Worm (Caenorhabditis elegans) whole organism, L4 larva: ENCODE measurements around the gene Y66D12A.11.

Source experiments
- F49E8.2 ChIP-seq: sonication (generic microtip); optimal IDR thresholded peaks from 2 replicates; lab custom pipeline; 2016; ENCODE audit warnings: missing compliant biosample characterization, mild to moderate bottlenecking, missing genetic modification characterization, borderline replicate concordance
- Y105C5A.15 ChIP-seq: fragments of 200-800 bp; sonication (Bioruptor generic); IDR thresholded peaks from 2 replicates; pipeline ENCODE4 v1.3.6; 2022; ENCODE audit warnings: missing genetic modification characterization, missing compliant biosample characterization
- ZK337.2 ChIP-seq: fragments of 200-800 bp; sonication (Bioruptor generic); IDR thresholded peaks from 2 replicates; pipeline ENCODE4 v1.3.6; 2022; ENCODE audit warnings: missing genetic modification reagents, missing genetic modification characterization, missing compliant biosample characterization
- aha-1 ChIP-seq: fragments of 150-350 bp; peaks from one replicate; lab custom pipeline; 2014; ENCODE audit warnings: missing biosample characterization, missing genetic modification characterization
- aly-2 ChIP-seq: sonication (generic microtip); optimal IDR thresholded peaks from 2 replicates; lab custom pipeline; 2018; ENCODE audit warnings: missing biosample characterization, missing genetic modification characterization
- ama-1 ChIP-seq: fragments of 150-350 bp; optimal IDR thresholded peaks from 2 replicates; lab custom pipeline; 2014; ENCODE audit warnings: inconsistent platforms, mixed read lengths
- arid-1 ChIP-seq: fragments of 200-800 bp; sonication (Bioruptor generic); conservative IDR thresholded peaks from 2 replicates; pipeline ENCODE4 v1.3.6; 2022; ENCODE audit warnings: missing genetic modification reagents, missing genetic modification characterization, missing compliant biosample characterization
- ceh-32 ChIP-seq: sonication (generic microtip); optimal IDR thresholded peaks from 2 replicates; lab custom pipeline; 2016; ENCODE audit warnings: mild to moderate bottlenecking, missing genetic modification characterization, missing compliant biosample characterization; ENCODE audit not compliant: poor library complexity
- cey-2 ChIP-seq: sonication (generic microtip); optimal IDR thresholded peaks from 3 replicates; lab custom pipeline; 2017; ENCODE audit warnings: missing genetic modification characterization, mild to moderate bottlenecking, missing compliant biosample characterization, antibody characterized with exemption, borderline replicate concordance; ENCODE audit not compliant: insufficient read depth
- dmd-6 ChIP-seq: fragments of 200-800 bp; sonication (Bioruptor generic); IDR thresholded peaks from 2 replicates; pipeline ENCODE4 v1.3.6; 2022; ENCODE audit warnings: missing genetic modification reagents, missing genetic modification characterization, missing compliant biosample characterization
- dmd-9 ChIP-seq: fragments of 200-800 bp; sonication (Bioruptor generic); IDR thresholded peaks from 2 replicates; pipeline ENCODE4 v1.3.6; 2022; ENCODE audit warnings: missing genetic modification reagents, missing genetic modification characterization, missing compliant biosample characterization
- dpl-1 ChIP-seq: fragments of 150-350 bp; optimal IDR thresholded peaks from 2 replicates; lab custom pipeline; 2014; ENCODE audit warnings: missing biosample characterization, missing genetic modification reagents, missing genetic modification characterization
- egl-27 ChIP-seq: sonication (generic microtip); optimal IDR thresholded peaks from 3 replicates; lab custom pipeline; 2017; ENCODE audit warnings: missing biosample characterization, missing genetic modification reagents, missing genetic modification characterization
- egl-43 ChIP-seq: fragments of 200-800 bp; sonication (Bioruptor generic); IDR thresholded peaks from 2 replicates; pipeline ENCODE4 v1.3.6; 2022; ENCODE audit warnings: missing genetic modification reagents, missing genetic modification characterization, missing compliant biosample characterization
- fkh-10 ChIP-seq: fragments of 150-350 bp; optimal IDR thresholded peaks from 2 replicates; lab custom pipeline; 2014; ENCODE audit warnings: missing biosample characterization, missing genetic modification reagents, missing genetic modification characterization
- fos-1 ChIP-seq: fragments of 150-350 bp; optimal IDR thresholded peaks from 2 replicates; lab custom pipeline; 2014; ENCODE audit warnings: missing biosample characterization, missing genetic modification characterization
- hif-1 ChIP-seq, 2 experiments: sonication (generic microtip); optimal IDR thresholded peaks; 2 replicates each; lab custom pipeline; 2016 to 2017; ENCODE audit warnings: missing compliant biosample characterization in 2 of 2, missing genetic modification characterization in 2 of 2, missing genetic modification reagents in 2 of 2, missing genotype in 2 of 2, mild to moderate bottlenecking in 1 of 2
- hlh-30 ChIP-seq: sonication (generic microtip); optimal IDR thresholded peaks from 2 replicates; lab custom pipeline; 2017; ENCODE audit warnings: antibody characterized with exemption, mild to moderate bottlenecking, missing genetic modification characterization, missing compliant biosample characterization; ENCODE audit not compliant: insufficient read depth
- hmg-1.1 ChIP-seq: fragments of 200-800 bp; sonication (Bioruptor generic); IDR thresholded peaks from 2 replicates; pipeline ENCODE4 v1.3.6; 2022; ENCODE audit warnings: missing genetic modification reagents, missing genetic modification characterization, missing compliant biosample characterization
- jun-1 ChIP-seq: fragments of 150-350 bp; optimal IDR thresholded peaks from 2 replicates; lab custom pipeline; 2014; ENCODE audit warnings: missing biosample characterization, missing genetic modification reagents, missing genetic modification characterization
- lin-1 ChIP-seq: fragments of 200-800 bp; sonication (Bioruptor generic); IDR thresholded peaks from 2 replicates; pipeline ENCODE4 v1.3.6; 2022; ENCODE audit warnings: missing genetic modification reagents, missing genetic modification characterization, missing compliant biosample characterization
- lin-38 ChIP-seq: fragments of 200-800 bp; sonication (Bioruptor generic); IDR thresholded peaks from 2 replicates; pipeline ENCODE4 v1.3.6; 2022; ENCODE audit warnings: missing genetic modification reagents, missing genetic modification characterization, missing compliant biosample characterization
- lsy-2 ChIP-seq, 2 experiments: fragments of 150-350 bp in 1 of 2; sonication (generic microtip) in 1 of 2; optimal IDR thresholded peaks; 2 replicates each; lab custom pipeline; 2014 to 2017; ENCODE audit warnings: missing biosample characterization in 2 of 2, missing genetic modification characterization in 2 of 2
- madf-5 ChIP-seq, 2 experiments: fragments of 200-800 bp; sonication (Bioruptor generic); IDR thresholded peaks; 2 replicates each; pipeline ENCODE4 v1.3.6; 2022; ENCODE audit warnings: missing compliant biosample characterization in 2 of 2, missing genetic modification characterization in 2 of 2
- mdt-29 ChIP-seq: fragments of 200-800 bp; sonication (Bioruptor generic); IDR thresholded peaks from 2 replicates; pipeline ENCODE4 v1.3.6; 2022; ENCODE audit warnings: missing genetic modification reagents, missing genetic modification characterization, missing compliant biosample characterization
- mep-1 ChIP-seq: fragments of 150-350 bp; sonication (generic microtip); optimal IDR thresholded peaks from 3 replicates; lab custom pipeline; 2014; ENCODE audit warnings: missing biosample characterization, missing genetic modification characterization
- mes-2 ChIP-seq: sonication (generic microtip); optimal IDR thresholded peaks from 2 replicates; lab custom pipeline; 2016; ENCODE audit warnings: missing genotype, mild to moderate bottlenecking, missing genetic modification characterization, missing compliant biosample characterization; ENCODE audit not compliant: poor library complexity, severe bottlenecking
- mxl-3 ChIP-seq: fragments of 200-800 bp; sonication (Bioruptor generic); optimal IDR thresholded peaks from 2 replicates; lab custom pipeline; 2018; ENCODE audit warnings: mild to moderate bottlenecking, missing genetic modification characterization, missing compliant biosample characterization
- nhr-237 ChIP-seq: sonication (generic microtip); optimal IDR thresholded peaks from 2 replicates; lab custom pipeline; 2017; ENCODE audit warnings: missing biosample characterization, missing genetic modification characterization
- nhr-41 ChIP-seq: fragments of 200-800 bp; sonication (Bioruptor generic); IDR thresholded peaks from 2 replicates; pipeline ENCODE4 v1.3.6; 2022; ENCODE audit warnings: missing genetic modification reagents, missing genetic modification characterization, missing compliant biosample characterization
- nhr-48 ChIP-seq: sonication (generic microtip); optimal IDR thresholded peaks from 2 replicates; lab custom pipeline; 2016; ENCODE audit warnings: mild to moderate bottlenecking, missing genetic modification characterization, missing compliant biosample characterization
- nhr-6 ChIP-seq: fragments of 150-350 bp; optimal IDR thresholded peaks from 2 replicates; lab custom pipeline; 2014; ENCODE audit warnings: missing biosample characterization, missing genetic modification characterization
- php-3 ChIP-seq: fragments of 200-800 bp; sonication (Bioruptor generic); IDR thresholded peaks from 2 replicates; pipeline ENCODE4 v1.3.6; 2022; ENCODE audit warnings: missing genetic modification reagents, missing genetic modification characterization, missing compliant biosample characterization
- pqm-1 ChIP-seq: sonication (generic microtip); optimal IDR thresholded peaks from 2 replicates; lab custom pipeline; 2017; ENCODE audit warnings: missing biosample characterization, missing genetic modification characterization
- set-16 ChIP-seq: fragments of 200-800 bp; sonication (Bioruptor generic); IDR thresholded peaks from 2 replicates; pipeline ENCODE4 v1.3.6; 2022; ENCODE audit warnings: missing genetic modification reagents, missing genetic modification characterization, missing compliant biosample characterization
- spr-1 ChIP-seq: sonication (generic microtip); optimal IDR thresholded peaks from 2 replicates; lab custom pipeline; 2016; ENCODE audit warnings: mild to moderate bottlenecking, missing genetic modification characterization, missing compliant biosample characterization
- tag-97 ChIP-seq: fragments of 200-800 bp; sonication (Bioruptor generic); IDR thresholded peaks from 2 replicates; pipeline ENCODE4 v1.3.6; 2022; ENCODE audit warnings: missing genetic modification characterization, missing compliant biosample characterization
- unc-130 ChIP-seq: sonication (generic microtip); optimal IDR thresholded peaks from 2 replicates; lab custom pipeline; 2016; ENCODE audit warnings: missing genetic modification reagents, missing genetic modification characterization, missing compliant biosample characterization
- unc-62 ChIP-seq, 3 experiments: fragments of 150-350 bp in 1 of 3; sonication (generic microtip); optimal IDR thresholded peaks in 2 of 3; peaks in 1 of 3; 1 replicate in 1 of 3; 2 replicates in 2 of 3; lab custom pipeline; 2014 to 2017; ENCODE audit warnings: missing biosample characterization in 3 of 3, missing genetic modification characterization in 3 of 3, missing genetic modification reagents in 3 of 3, missing genotype in 1 of 3
- vab-7 ChIP-seq: fragments of 200-800 bp; sonication (Bioruptor generic); IDR thresholded peaks from 2 replicates; pipeline ENCODE4 v1.3.6; 2022; ENCODE audit warnings: missing genetic modification reagents, missing genetic modification characterization, missing compliant biosample characterization
- zag-1 ChIP-seq: fragments of 150-350 bp; optimal IDR thresholded peaks from 2 replicates; lab custom pipeline; 2014; ENCODE audit warnings: missing biosample characterization, missing genetic modification characterization
- zip-2 ChIP-seq: fragments of 150-350 bp; optimal IDR thresholded peaks from 2 replicates; lab custom pipeline; 2014; ENCODE audit warnings: missing biosample characterization, missing genetic modification characterization

The Y66D12A.11 gene

DNA sequence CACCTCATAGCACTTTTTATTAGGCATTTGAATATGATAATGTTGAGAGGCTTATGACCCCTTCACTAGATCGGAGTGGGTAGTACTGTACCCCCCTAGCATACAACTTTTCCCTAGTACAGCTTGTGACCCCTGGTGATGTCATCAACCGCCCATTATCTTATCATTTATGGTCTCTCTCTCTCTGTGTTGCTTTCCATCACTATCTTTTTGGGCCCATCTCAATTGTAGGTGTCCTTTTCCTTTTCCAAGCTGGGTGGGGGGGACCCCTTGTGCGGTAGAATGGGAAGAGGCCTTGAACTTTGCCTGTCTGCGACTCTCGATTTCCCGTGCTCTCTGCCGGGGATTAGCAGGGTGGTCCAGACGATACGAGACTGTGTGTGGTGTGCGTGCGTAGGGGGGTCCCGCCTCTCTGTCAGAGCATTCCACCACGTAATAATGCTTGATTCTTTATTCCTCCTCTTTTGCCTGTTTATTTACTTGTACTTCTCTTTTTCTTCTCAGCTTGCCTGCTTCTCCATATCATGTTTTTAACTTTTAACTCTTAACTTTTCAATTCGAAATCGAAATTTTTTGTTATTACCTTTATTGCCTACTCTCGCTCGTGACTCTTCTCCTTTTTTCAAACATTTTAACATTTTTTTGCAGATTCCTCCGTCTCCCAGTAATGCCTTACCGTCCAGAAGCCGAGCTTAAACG lies 2.6 kb upstream of the Y66D12A.11 start, which contains the start of gene ztf-29:
TSS of gene ztf-29 (plus strand) at position 649 of the 699 bp plus-strand sequence.
- TF ChIP-seq arid-1 (GFP tag; lab: Robert Waterston, UW) (no peak), hmg-1.1 (GFP tag; lab: Robert Waterston, UW) (0 out of 2 replicates have a peak, but pooled peaks have one; percentile 18), aha-1 (tag; lab: Kevin White, UChicago) (peak; percentile 19), ceh-32 (no peak)
- TF ChIP-seq, all 104 proteins: peak for 2

DNA sequence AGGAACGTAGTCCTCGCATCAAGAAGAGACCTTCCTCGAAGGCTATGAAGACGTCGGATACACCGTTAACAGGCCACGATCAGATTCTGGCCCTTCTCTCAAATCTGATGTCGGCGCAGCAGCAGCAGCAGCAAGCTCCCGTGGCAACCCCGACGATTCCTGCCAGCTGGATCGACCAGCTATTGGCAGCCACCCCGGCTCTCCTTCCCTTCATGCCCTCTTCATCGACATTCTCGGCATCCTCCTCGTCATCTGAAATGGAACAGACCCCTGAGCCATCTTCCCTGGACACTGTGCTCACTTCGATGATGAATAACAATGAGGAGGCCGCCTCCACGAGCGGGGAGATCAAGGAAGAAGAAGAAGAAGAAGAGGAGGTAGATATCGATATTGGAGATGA lies 1.7 kb upstream of the Y66D12A.11 start:
- TF ChIP-seq lin-1 (GFP tag; lab: Robert Waterston, UW) (no peak), set-16 (peak; percentile 86)

DNA sequence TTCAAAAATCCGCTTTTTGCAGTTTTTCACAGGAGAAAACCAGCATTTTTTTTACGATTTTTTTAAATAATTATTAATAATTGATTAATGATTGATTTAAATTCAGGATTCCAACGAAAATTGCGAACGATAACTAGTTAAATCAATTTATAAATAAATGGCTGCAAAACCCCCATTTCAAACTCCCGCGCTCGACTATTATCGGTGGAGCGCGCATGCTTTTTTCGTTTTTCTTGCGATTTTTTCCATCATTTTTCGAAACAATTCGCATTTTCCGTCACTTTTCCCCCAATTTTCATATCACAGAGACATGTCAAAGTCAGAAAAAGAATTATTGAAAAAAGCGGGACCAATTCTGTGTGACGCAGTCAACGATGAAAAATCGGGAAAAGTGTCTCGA lies 2.3 kb downstream of the Y66D12A.11 start, which contains the start of gene Y66D12A.10:
TSS of gene Y66D12A.10 (plus strand) at position 273 of the 400 bp plus-strand sequence.
- TF ChIP-seq dmd-6 (GFP tag; lab: Robert Waterston, UW), result no peak
- no peak for TF ChIP-seq Y105C5A.15 (GFP tag; lab: Robert Waterston, UW)
- no peak for TF ChIP-seq tag-97
- TF ChIP-seq jun-1 (tag; lab: Kevin White, UChicago), result no peak
- TF ChIP-seq zag-1 (tag; lab: Kevin White, UChicago), result no peak
- no peak for TF ChIP-seq pqm-1 (tag; lab: Kevin White, UChicago)
- no peak for TF ChIP-seq vab-7
- TF ChIP-seq lsy-2 (tag; optimal IDR thresholded peaks at IDR 0.05; lab: Kevin White, UChicago), result peak in 1 of 2 experiments; percentile 40
- TF ChIP-seq egl-43 (GFP tag; lab: Robert Waterston, UW), result no peak
- TF ChIP-seq mes-2 (tag; lab: Kevin White, UChicago), result peak; percentile 62
- TF ChIP-seq mep-1 (tag; lab: Kevin White, UChicago), result no peak
- no peak for TF ChIP-seq nhr-237 (tag; lab: Kevin White, UChicago)
- no peak for TF ChIP-seq spr-1 (tag; lab: Kevin White, UChicago)
- no peak for TF ChIP-seq lin-1 (GFP tag; lab: Robert Waterston, UW)
- peak; percentile 91 for TF ChIP-seq lin-38
- TF ChIP-seq egl-27 (tag; lab: Kevin White, UChicago), result no peak
- TF ChIP-seq hif-1 (tag; optimal IDR thresholded peaks at IDR 0.05; lab: Kevin White, UChicago), result peak in 1 of 2 experiments; percentile 14
- no peak for TF ChIP-seq cey-2 (tag; lab: Kevin White, UChicago)
- peak; percentile 88 for TF ChIP-seq dpl-1 (GFP tag; lab: Kevin White, UChicago)
- no peak for TF ChIP-seq nhr-41 (GFP tag; lab: Robert Waterston, UW)
- no peak for TF ChIP-seq unc-130 (GFP tag; lab: Kevin White, UChicago)
- peak; percentile 37 for TF ChIP-seq nhr-6 (tag; lab: Kevin White, UChicago)
- TF ChIP-seq php-3, result no peak
- TF ChIP-seq zip-2 (tag; lab: Kevin White, UChicago), result no peak
- no peak for TF ChIP-seq nhr-48 (tag; lab: Kevin White, UChicago)
- TF ChIP-seq, all 104 proteins: peak for 6

DNA sequence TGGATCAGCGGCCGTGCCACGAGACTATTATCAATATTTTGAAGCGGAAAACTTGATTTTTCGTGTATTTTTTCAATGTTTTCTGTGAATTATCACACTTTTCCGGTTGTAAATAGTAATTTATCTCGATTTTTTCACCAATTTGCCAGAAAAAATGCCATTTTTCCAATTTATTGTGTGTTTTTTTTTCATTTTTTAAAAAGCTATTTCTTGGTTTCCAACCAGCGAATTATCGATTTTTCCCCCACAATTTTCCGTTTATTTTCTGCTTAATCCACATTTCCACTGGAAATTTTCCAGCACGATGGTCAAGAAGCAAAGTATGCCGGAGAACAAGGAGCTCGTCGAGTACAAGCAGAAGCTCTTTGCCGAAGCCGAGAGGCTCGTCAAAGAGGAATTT lies 4.6 kb downstream of the Y66D12A.11 start, which contains the start of gene psme-3:
TSS of gene psme-3 (plus strand) at position 301 of the 400 bp plus-strand sequence.
- TF ChIP-seq ama-1 (lab: Kevin White, UChicago) (peak; percentile 3), tag-97 (no peak)
- TF ChIP-seq, all 104 proteins: peak for 1

DNA sequence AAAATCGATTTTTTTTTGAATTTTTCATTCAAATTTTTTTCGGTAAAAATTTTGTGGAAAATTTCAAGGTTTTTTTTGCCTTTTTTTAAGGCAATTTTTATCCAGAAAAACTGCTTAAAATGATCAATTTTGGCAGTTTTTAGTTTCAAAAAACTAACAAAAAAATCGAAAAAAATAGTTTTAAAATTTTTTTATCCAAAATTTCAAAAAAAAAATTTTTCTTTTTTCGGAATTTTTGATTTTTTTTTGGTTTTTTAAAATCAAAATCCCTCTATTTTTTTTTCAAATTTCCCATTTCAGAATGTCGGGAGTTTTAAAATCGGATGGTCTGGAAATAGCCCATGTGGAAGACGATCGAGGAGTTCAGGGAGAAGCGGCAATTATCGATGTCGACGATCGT lies 10.7 kb downstream of the Y66D12A.11 start, which contains the start of gene Y66D12A.8:
TSS of gene Y66D12A.8 (plus strand) at position 301 of the 400 bp plus-strand sequence.
- TF ChIP-seq aly-2 (tag; lab: Kevin White, UChicago) (no peak), mdt-29 (GFP tag; lab: Robert Waterston, UW) (no peak), mxl-3 (GFP tag; lab: Kevin White, UChicago) (no peak), hlh-30 (tag; lab: Kevin White, UChicago) (no peak), ZK337.2 (no peak), lin-38 (no peak), F49E8.2 (tag; lab: Kevin White, UChicago) (no peak), fkh-10 (no peak), mes-2 (tag; lab: Kevin White, UChicago) (no peak), dmd-9 (GFP tag; lab: Robert Waterston, UW) (no peak), unc-130 (GFP tag; lab: Kevin White, UChicago) (no peak), madf-5 (GFP tag; IDR thresholded peaks at IDR 0.05; lab: Robert Waterston, UW) (no peak), fos-1 (tag; lab: Kevin White, UChicago) (no peak), unc-62 (GFP tag; optimal IDR thresholded peaks at IDR 0.05 in 1 of 2; lab: Kevin White, UChicago) (no peak), unc-62 (tag; optimal IDR thresholded peaks at IDR 0.05; lab: Kevin White, UChicago) (no peak)
